Worm (Caenorhabditis elegans) whole organism, young adult: ENCODE data around the gene rmd-3.
A peak's percentile ranks its signal among the peaks of the same experiment; 100 is the strongest.

Source experiments
- F23B12.7 ChIP-seq: sonication (generic microtip); optimal IDR thresholded peaks from 2 replicates; lab custom pipeline; 2017; ENCODE audit warnings: missing genetic modification characterization, mild to moderate bottlenecking, missing compliant biosample characterization, antibody characterized with exemption, moderate library complexity; ENCODE audit not compliant: insufficient read depth
- F33H1.4 ChIP-seq: fragments of 200-800 bp; sonication (Bioruptor generic); IDR thresholded peaks from 2 replicates; pipeline ENCODE4 v1.3.6; 2022; ENCODE audit warnings: missing genetic modification reagents, missing genetic modification characterization, missing compliant biosample characterization
- F39B2.1 ChIP-seq: fragments of 200-800 bp; sonication (Bioruptor generic); IDR thresholded peaks from 2 replicates; pipeline ENCODE4 v1.3.6; 2022; ENCODE audit warnings: missing genetic modification reagents, missing genetic modification characterization, missing compliant biosample characterization
- F52B5.7 ChIP-seq: sonication (generic microtip); optimal IDR thresholded peaks from 2 replicates; lab custom pipeline; 2016; ENCODE audit warnings: mild to moderate bottlenecking, missing genetic modification characterization, missing compliant biosample characterization
- F57C9.4 ChIP-seq: sonication (generic microtip); optimal IDR thresholded peaks from 2 replicates; lab custom pipeline; 2017; ENCODE audit warnings: mild to moderate bottlenecking, missing genetic modification characterization, missing compliant biosample characterization
- T26A5.8 ChIP-seq: sonication (generic microtip); optimal IDR thresholded peaks from 2 replicates; lab custom pipeline; 2016; ENCODE audit warnings: missing genetic modification characterization, missing compliant biosample characterization
- Y53G8AR.9 ChIP-seq: fragments of 200-800 bp; sonication (Bioruptor generic); conservative IDR thresholded peaks from 2 replicates; pipeline ENCODE4 v1.3.6; 2022; ENCODE audit warnings: missing genetic modification reagents, missing genetic modification characterization, missing compliant biosample characterization
- akir-1 ChIP-seq: fragments of 200-800 bp; sonication (Bioruptor generic); optimal IDR thresholded peaks from 2 replicates; lab custom pipeline; 2018; ENCODE audit warnings: mild to moderate bottlenecking, missing genetic modification characterization, moderate library complexity, missing compliant biosample characterization
- attf-6 ChIP-seq: fragments of 200-800 bp; sonication (Bioruptor generic); IDR thresholded peaks from 2 replicates; pipeline ENCODE4 v1.3.6; 2022; ENCODE audit warnings: missing genetic modification reagents, missing genetic modification characterization, missing compliant biosample characterization
- bed-1 ChIP-seq: fragments of 200-800 bp; sonication (Bioruptor generic); IDR thresholded peaks from 2 replicates; pipeline ENCODE4 v1.3.6; 2022; ENCODE audit warnings: missing genetic modification reagents, missing genetic modification characterization, missing compliant biosample characterization
- ccch-3 ChIP-seq: fragments of 200-800 bp; sonication (Bioruptor generic); optimal IDR thresholded peaks from 2 replicates; lab custom pipeline; 2018; ENCODE audit warnings: mild to moderate bottlenecking, missing genetic modification characterization, missing compliant biosample characterization
- ceh-58 ChIP-seq: fragments of 200-800 bp; sonication (Bioruptor generic); IDR thresholded peaks from 2 replicates; pipeline ENCODE4 v1.3.6; 2022; ENCODE audit warnings: missing genetic modification characterization, missing compliant biosample characterization
- die-1 ChIP-seq: sonication (generic microtip); optimal IDR thresholded peaks from 2 replicates; lab custom pipeline; 2016; ENCODE audit warnings: missing genotype, mild to moderate bottlenecking, missing genetic modification characterization, missing compliant biosample characterization
- dpff-1 ChIP-seq: sonication (generic microtip); optimal IDR thresholded peaks from 2 replicates; lab custom pipeline; 2017; ENCODE audit warnings: mild to moderate bottlenecking, missing genetic modification characterization, missing compliant biosample characterization
- efl-1 ChIP-seq: fragments of 150-350 bp; optimal IDR thresholded peaks from 2 replicates; lab custom pipeline; 2014; ENCODE audit warnings: missing biosample characterization, missing genetic modification reagents, missing genetic modification characterization
- egl-18 ChIP-seq: fragments of 200-800 bp; sonication (Bioruptor generic); IDR thresholded peaks from 2 replicates; pipeline ENCODE4 v1.3.6; 2022; ENCODE audit warnings: missing genetic modification reagents, missing genetic modification characterization, missing compliant biosample characterization
- egl-44 ChIP-seq: fragments of 200-800 bp; sonication (Bioruptor generic); IDR thresholded peaks from 2 replicates; pipeline ENCODE4 v1.3.6; 2022; ENCODE audit warnings: missing genetic modification reagents, missing genetic modification characterization, missing compliant biosample characterization
- hlh-12 ChIP-seq: sonication (generic microtip); optimal IDR thresholded peaks from 2 replicates; lab custom pipeline; 2016; ENCODE audit warnings: missing genetic modification characterization, missing compliant biosample characterization
- hlh-26 ChIP-seq: fragments of 200-800 bp; sonication (Bioruptor generic); conservative IDR thresholded peaks from 2 replicates; pipeline ENCODE4 v1.3.6; 2022; ENCODE audit warnings: missing genetic modification reagents, missing genetic modification characterization, missing compliant biosample characterization
- hmg-1.2 ChIP-seq: fragments of 200-800 bp; sonication (Bioruptor generic); IDR thresholded peaks from 2 replicates; pipeline ENCODE4 v1.3.6; 2022; ENCODE audit warnings: missing genetic modification reagents, missing genetic modification characterization, missing compliant biosample characterization
- hsf-1 ChIP-seq: fragments of 200-800 bp; sonication (Bioruptor generic); IDR thresholded peaks from 2 replicates; pipeline ENCODE4 v1.3.6; 2022; ENCODE audit warnings: missing genetic modification reagents, missing genetic modification characterization, missing compliant biosample characterization
- let-607 ChIP-seq, 2 experiments: fragments of 200-800 bp in 1 of 2; sonication (Bioruptor generic) in 1 of 2; sonication (generic microtip) in 1 of 2; optimal IDR thresholded peaks; 2 replicates each; lab custom pipeline; 2016 to 2018; ENCODE audit warnings: mild to moderate bottlenecking in 2 of 2, missing compliant biosample characterization in 2 of 2, missing genetic modification characterization in 2 of 2, moderate library complexity in 2 of 2, missing genotype in 1 of 2
- lir-1 ChIP-seq: fragments of 200-800 bp; sonication (Bioruptor generic); conservative IDR thresholded peaks from 2 replicates; pipeline ENCODE4 v1.3.6; 2022; ENCODE audit warnings: missing genetic modification reagents, missing genetic modification characterization, missing compliant biosample characterization
- madf-3 ChIP-seq: fragments of 200-800 bp; sonication (Bioruptor generic); IDR thresholded peaks from 2 replicates; pipeline ENCODE4 v1.3.6; 2022; ENCODE audit warnings: missing genetic modification reagents, missing genetic modification characterization, missing compliant biosample characterization
- mes-4 ChIP-seq: sonication (generic microtip); optimal IDR thresholded peaks from 2 replicates; lab custom pipeline; 2016; ENCODE audit warnings: missing genotype, missing genetic modification characterization, missing compliant biosample characterization
- mxl-1 ChIP-seq: sonication (generic microtip); optimal IDR thresholded peaks from 2 replicates; lab custom pipeline; 2016; ENCODE audit warnings: missing genetic modification characterization, missing compliant biosample characterization
- nhr-80 ChIP-seq: sonication (generic microtip); optimal IDR thresholded peaks from 2 replicates; lab custom pipeline; 2016; ENCODE audit warnings: missing genetic modification characterization, missing compliant biosample characterization
- rcor-1 ChIP-seq: fragments of 200-800 bp; sonication (Bioruptor generic); IDR thresholded peaks from 2 replicates; pipeline ENCODE4 v1.3.6; 2022; ENCODE audit warnings: missing genetic modification reagents, missing genetic modification characterization, missing compliant biosample characterization
- repo-1 ChIP-seq: sonication (generic microtip); optimal IDR thresholded peaks from 2 replicates; lab custom pipeline; 2017; ENCODE audit warnings: mild to moderate bottlenecking, missing genetic modification characterization, missing compliant biosample characterization
- sea-2 ChIP-seq: fragments of 200-800 bp; sonication (Bioruptor generic); IDR thresholded peaks from 2 replicates; pipeline ENCODE4 v1.3.6; 2022; ENCODE audit warnings: missing genetic modification characterization, missing compliant biosample characterization
- snpc-4 ChIP-seq, 5 experiments: fragments of 150-350 bp in 1 of 5; sonication (generic microtip) in 4 of 5; optimal IDR thresholded peaks; 2 replicates each; lab custom pipeline; 2014 to 2018; ENCODE audit warnings: missing genetic modification characterization in 5 of 5, missing biosample characterization in 3 of 5, antibody characterized with exemption in 2 of 5, mild to moderate bottlenecking in 2 of 5, missing compliant biosample characterization in 2 of 5, missing genotype in 2 of 5, moderate library complexity in 2 of 5, missing genetic modification reagents in 1 of 5
- somi-1 ChIP-seq: fragments of 200-800 bp; sonication (Bioruptor generic); optimal IDR thresholded peaks from 2 replicates; lab custom pipeline; 2018; ENCODE audit warnings: mild to moderate bottlenecking, missing genetic modification characterization, missing compliant biosample characterization
- tbx-9 ChIP-seq: sonication (generic microtip); optimal IDR thresholded peaks from 2 replicates; lab custom pipeline; 2016; ENCODE audit warnings: borderline replicate concordance, missing genetic modification characterization, inconsistent platforms, missing compliant biosample characterization
- unc-130 ChIP-seq: sonication (generic microtip); optimal IDR thresholded peaks from 2 replicates; lab custom pipeline; 2016; ENCODE audit warnings: missing genetic modification reagents, missing genetic modification characterization, missing compliant biosample characterization
- unc-62 ChIP-seq: fragments of 150-350 bp; optimal IDR thresholded peaks from 2 replicates; lab custom pipeline; 2014; ENCODE audit warnings: missing biosample characterization, missing genetic modification reagents, missing genetic modification characterization
- zfh-2 ChIP-seq: fragments of 200-800 bp; sonication (Bioruptor generic); conservative IDR thresholded peaks from 2 replicates; pipeline ENCODE4 v1.3.6; 2022; ENCODE audit warnings: missing genetic modification reagents, missing genetic modification characterization, missing compliant biosample characterization
- zim-3 ChIP-seq: sonication (generic microtip); optimal IDR thresholded peaks from 2 replicates; lab custom pipeline; 2017; ENCODE audit warnings: mild to moderate bottlenecking, missing genetic modification characterization, moderate library complexity, missing compliant biosample characterization
- ztf-3 ChIP-seq: fragments of 200-800 bp; sonication (Bioruptor generic); optimal IDR thresholded peaks from 2 replicates; lab custom pipeline; 2018; ENCODE audit warnings: mild to moderate bottlenecking, missing genetic modification characterization, missing compliant biosample characterization
- ztf-6 ChIP-seq: fragments of 200-800 bp; sonication (Bioruptor generic); IDR thresholded peaks from 2 replicates; pipeline ENCODE4 v1.3.6; 2022; ENCODE audit warnings: missing genetic modification reagents, missing genetic modification characterization, missing compliant biosample characterization

The rmd-3 gene

ce11 chrII:11316663-11317062 is 22.7 kb downstream of the rmd-3 start (continued):
- TF ChIP-seq F39B2.1 (no peak), Y53G8AR.9 (GFP tag; lab: Robert Waterston, UW) (no peak), zim-3 (no peak), rcor-1 (GFP tag; lab: Robert Waterston, UW) (no peak), akir-1 (GFP tag; lab: Kevin White, UChicago) (no peak), ceh-58 (GFP tag; lab: Robert Waterston, UW) (no peak), lir-1 (GFP tag; lab: Robert Waterston, UW) (no peak)

ce11 chrII:11314165-11314564 is 25.2 kb downstream of the rmd-3 start, which contains the start of gene T24F1.4:
Gene T24F1.4 (minus strand): TSS chrII:11314265.
- TF ChIP-seq zfh-2 (no peak), F52B5.7 (tag; lab: Kevin White, UChicago) (no peak), hsf-1 (GFP tag; lab: Robert Waterston, UW) (no peak), efl-1 (GFP tag; lab: Kevin White, UChicago) (no peak), F57C9.4 (no peak), ztf-3 (GFP tag; lab: Kevin White, UChicago) (no peak), T26A5.8 (tag; lab: Kevin White, UChicago) (no peak), egl-44 (GFP tag; lab: Robert Waterston, UW) (no peak), sea-2 (no peak)

- TF ChIP-seq nhr-80 (tag; lab: Kevin White, UChicago), result no peak
- no peak for TF ChIP-seq bed-1 (GFP tag; lab: Robert Waterston, UW)
- TF ChIP-seq attf-6 (GFP tag; lab: Robert Waterston, UW), result no peak
- TF ChIP-seq ccch-3 (GFP tag; lab: Kevin White, UChicago), result no peak
- no peak for TF ChIP-seq Y53G8AR.9 (GFP tag; lab: Robert Waterston, UW)
Measured at ce11 chrII:11312223-11312622, 27.2 kb downstream of the rmd-3 start, which contains the start of gene T24F1.7. Gene T24F1.7 (plus strand): TSS chrII:11312523.

- no peak for TF ChIP-seq unc-62 (GFP tag; lab: Kevin White, UChicago)
- no peak for TF ChIP-seq unc-130 (GFP tag; lab: Kevin White, UChicago)
- TF ChIP-seq, all 124 proteins: peak for 0
Measured at ce11 chrII:11307953-11308352, 31.5 kb downstream of the rmd-3 start.

DNA sequence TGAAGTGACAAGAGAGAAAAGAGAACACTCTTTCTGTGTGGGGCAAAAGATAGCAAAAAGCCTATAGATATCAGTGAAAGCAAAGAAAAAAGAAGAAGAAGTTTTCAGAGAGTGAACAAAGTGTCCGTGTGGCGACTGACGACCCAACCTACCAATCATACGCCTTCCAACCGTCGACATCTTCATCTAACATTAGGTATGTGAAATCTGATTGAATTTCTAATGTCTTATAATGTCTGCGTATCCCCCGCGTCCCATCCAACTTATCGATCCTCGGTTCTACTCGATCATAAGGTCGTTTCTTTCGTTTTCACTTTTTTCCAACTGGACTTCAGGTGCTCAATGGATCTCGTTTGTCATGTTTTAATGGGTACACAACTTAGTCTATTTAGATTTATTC is 32.1 kb downstream of the rmd-3 start:
- TF ChIP-seq F33H1.4 (no peak), hlh-12 (tag; lab: Kevin White, UChicago) (no peak), madf-3 (no peak), let-607 (tag; optimal IDR thresholded peaks at IDR 0.05; lab: Kevin White, UChicago) (no peak), T26A5.8 (tag; lab: Kevin White, UChicago) (no peak), hlh-26 (GFP tag; lab: Robert Waterston, UW) (no peak), hmg-1.2 (no peak)
- TF ChIP-seq, all 124 proteins: peak for 0

ce11 chrII:11305627-11306449 is 33.6 kb downstream of the rmd-3 start, which contains the start of gene rsf-1:
Gene rsf-1 (plus strand): TSS chrII:11306399.
- no peak for TF ChIP-seq mxl-1 (tag; lab: Kevin White, UChicago)
- TF ChIP-seq mes-4 (tag; lab: Kevin White, UChicago), result no peak
- TF ChIP-seq dpff-1 (tag; lab: Kevin White, UChicago), result no peak
- no peak for TF ChIP-seq die-1 (tag; lab: Kevin White, UChicago)
- no peak for TF ChIP-seq ztf-6 (GFP tag; lab: Robert Waterston, UW)
- TF ChIP-seq F23B12.7, result no peak
- TF ChIP-seq zim-3, result no peak
- TF ChIP-seq somi-1 (GFP tag; lab: Kevin White, UChicago), result no peak
- TF ChIP-seq repo-1, result no peak
- no peak for TF ChIP-seq F33H1.4
- no peak for TF ChIP-seq tbx-9
- no peak for TF ChIP-seq madf-3
- no peak for TF ChIP-seq snpc-4 (GFP tag; optimal IDR thresholded peaks at IDR 0.05; lab: Kevin White, UChicago)
- peak in 2 of 4 experiments; percentile 16 to 21 for TF ChIP-seq snpc-4 (tag; optimal IDR thresholded peaks at IDR 0.05; lab: Kevin White, UChicago)
- no peak for TF ChIP-seq egl-18
